Fruit fly (Drosophila melanogaster): Measurements from ENCODE around the gene plh.
A peak's percentile ranks its signal among the peaks of the same experiment; 100 is the strongest.

Gene plh

DNA sequence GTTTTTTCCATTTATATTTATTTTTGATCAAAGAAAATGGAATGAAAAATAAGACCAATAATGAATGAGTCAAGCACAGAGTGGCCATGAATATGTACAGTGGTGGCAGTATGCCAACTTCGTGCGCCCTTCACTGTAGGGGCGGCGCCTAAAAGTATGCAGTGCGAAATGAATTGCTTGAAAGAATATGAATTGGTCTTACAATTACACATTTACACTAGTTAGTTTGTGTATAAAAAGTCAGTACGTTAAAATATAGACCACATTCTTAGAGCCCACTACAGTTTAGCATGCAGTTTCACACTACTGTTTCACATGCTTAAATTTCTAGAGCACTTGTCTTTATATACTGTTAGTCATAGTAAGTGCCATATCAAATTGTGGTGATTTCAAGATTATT lies 48.1 kb downstream of the plh start:
- TF ChIP-seq CG14014 (GFP tag; IDR thresholded peaks at IDR 0.05) (no peak), lab (GFP tag; optimal IDR thresholded peaks at IDR 0.05) (no peak), CG17829 (tag; optimal IDR thresholded peaks at IDR 0.05) (no peak), klu (GFP tag; IDR thresholded peaks at IDR 0.05) (no peak), usp (GFP tag; optimal IDR thresholded peaks at IDR 0.05) (no peak), CG6272 (GFP tag; IDR thresholded peaks at IDR 0.05) (no peak), CG10267 (tag; optimal IDR thresholded peaks at IDR 0.05) (no peak), lola (GFP tag; optimal IDR thresholded peaks at IDR 0.05) (peak in 1 of 3 experiments; percentile 10), lilli (GFP tag; optimal IDR thresholded peaks at IDR 0.05) (peak; percentile 20), NK7.1 (GFP tag; optimal IDR thresholded peaks at IDR 0.05) (no peak), CG8089 (GFP tag; optimal IDR thresholded peaks at IDR 0.05) (no peak), zfh2 (GFP tag; optimal IDR thresholded peaks at IDR 0.05) (no peak), CG1603 (tag; optimal IDR thresholded peaks at IDR 0.05) (peak; percentile 20), CG17328 (GFP tag; IDR thresholded peaks at IDR 0.05) (no peak), wek (GFP tag; optimal IDR thresholded peaks at IDR 0.05) (no peak), scrt (GFP tag; optimal IDR thresholded peaks at IDR 0.05) (no peak), ttk (GFP tag; IDR thresholded peaks at IDR 0.05) (no peak), CG10565 (GFP tag; optimal IDR thresholded peaks at IDR 0.05) (no peak), Rfx (GFP tag; IDR thresholded peaks at IDR 0.05) (peak; percentile 50; the same call in 1 of the 2 replicates), CG1602 (GFP tag; optimal IDR thresholded peaks at IDR 0.05) (no peak), Fer3 (tag; optimal IDR thresholded peaks at IDR 0.05) (no peak), CG43689 (GFP tag; IDR thresholded peaks at IDR 0.05) (no peak), sob (GFP tag; IDR thresholded peaks at IDR 0.05) (peak; percentile 25; the same call in 1 of the 2 replicates), bowl (GFP tag; IDR thresholded peaks at IDR 0.05) (no peak), cg (GFP tag; optimal IDR thresholded peaks at IDR 0.05) (no peak), Spps (tag; optimal IDR thresholded peaks at IDR 0.05) (no peak), Awh (GFP tag; IDR thresholded peaks at IDR 0.05) (no peak), Gsc (GFP tag; IDR thresholded peaks at IDR 0.05) (no peak), pfk (GFP tag; optimal IDR thresholded peaks at IDR 0.05) (no peak), CG3163 (GFP tag; optimal IDR thresholded peaks at IDR 0.05) (peak; percentile 34), Drgx (GFP tag; IDR thresholded peaks at IDR 0.05) (no peak), mirr (GFP tag; optimal IDR thresholded peaks at IDR 0.05) (no peak), hbn (GFP tag; IDR thresholded peaks at IDR 0.05; ENCODE audit: partially characterized antibody) (no peak), Eip74EF (GFP tag; optimal IDR thresholded peaks at IDR 0.05) (no peak), CG11398 (GFP tag; optimal IDR thresholded peaks at IDR 0.05) (no peak), CG8478 (optimal IDR thresholded peaks at IDR 0.05) (no peak), az2 (GFP tag; optimal IDR thresholded peaks at IDR 0.05) (peak; percentile 3), wor (GFP tag; IDR thresholded peaks at IDR 0.05) (no peak), cato (GFP tag; optimal IDR thresholded peaks at IDR 0.05; ENCODE audit: borderline replicate concordance) (no peak), vfl (GFP tag; optimal IDR thresholded peaks at IDR 0.05) (no peak), CG10654 (GFP tag; optimal IDR thresholded peaks at IDR 0.05) (no peak), CG2120 (GFP tag; optimal IDR thresholded peaks at IDR 0.05) (peak; percentile 33), CG12391 (tag; optimal IDR thresholded peaks at IDR 0.05) (no peak), CG15514 (GFP tag; optimal IDR thresholded peaks at IDR 0.05) (no peak), Trl (optimal IDR thresholded peaks at IDR 0.05) (no peak), Trl (GFP tag; optimal IDR thresholded peaks at IDR 0.05) (no peak), CG15011 (GFP tag; optimal IDR thresholded peaks at IDR 0.05) (no peak), CG8388 (GFP tag; optimal IDR thresholded peaks at IDR 0.05) (no peak), Pdp1 (GFP tag; optimal IDR thresholded peaks at IDR 0.05) (peak in 1 of 2 experiments; percentile 13), hb (GFP tag; IDR thresholded peaks at IDR 0.05; ENCODE audit: partially characterized antibody) (no peak), insv (GFP tag; optimal IDR thresholded peaks at IDR 0.05) (peak in 1 of 2 experiments; percentile 55), B-H2 (GFP tag; optimal IDR thresholded peaks at IDR 0.05) (no peak)
